Fruit fly (Drosophila melanogaster) S2 (cell line): ENCODE data around the gene Cp110.

Source experiments
- CG8478 ChIP-seq: fragments of >200 bp; optimal IDR thresholded peaks from 2 replicates; lab custom pipeline; 2018
- CTCF ChIP-seq, 2 experiments: fragments of >200 bp; optimal IDR thresholded peaks; 2 replicates each; lab custom pipeline; 2018

dm6 chrX:22474881-22475280 is 7.0 kb upstream of the Cp110 start:
- no peak for TF ChIP-seq CG8478
- TF ChIP-seq CTCF (optimal IDR thresholded peaks at IDR 0.05; lab: Kevin White, UChicago): no peak
